Fruit fly (Drosophila melanogaster) S2 (cell line): ENCODE results near the gene spri.

Experiments
- CG8478 ChIP-seq: fragments of >200 bp; optimal IDR thresholded peaks from 2 replicates; lab custom pipeline; 2018
- CTCF ChIP-seq, 2 experiments: fragments of >200 bp; optimal IDR thresholded peaks; 2 replicates each; lab custom pipeline; 2018

DNA sequence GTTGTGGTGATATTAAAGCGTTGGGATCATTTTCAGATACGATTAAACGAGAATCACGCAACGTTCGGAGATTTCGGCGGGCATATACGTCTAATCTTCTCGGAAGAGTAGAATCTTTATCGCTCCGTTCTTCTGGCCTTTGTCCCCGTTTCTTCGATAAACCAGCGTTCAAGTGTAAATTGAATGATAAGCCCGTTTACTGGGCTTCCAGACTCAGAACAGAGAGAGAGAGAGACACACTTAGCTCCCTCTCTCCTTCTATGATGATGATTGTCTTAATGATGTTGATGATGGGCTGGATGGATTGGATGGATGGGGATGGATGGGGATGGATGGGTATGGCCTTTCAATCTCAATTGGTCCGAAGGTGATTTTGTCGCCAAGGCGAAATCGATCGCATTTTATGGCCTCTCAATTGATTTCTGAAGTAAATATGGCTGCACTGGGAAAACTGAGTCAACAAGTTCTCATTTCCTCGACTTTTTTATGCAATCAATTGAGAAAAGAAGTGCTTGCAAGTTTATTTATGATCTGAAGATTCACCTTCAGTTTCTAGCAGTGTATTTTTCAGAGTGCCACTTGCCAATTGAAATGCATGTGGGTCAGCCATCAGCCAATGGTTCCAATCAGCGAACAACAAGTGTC, 4.6 kb downstream of the spri start:
- TF ChIP-seq CTCF (optimal IDR thresholded peaks at IDR 0.05; lab: Kevin White, UChicago) (no peak), CG8478 (no peak)
